Worm (Caenorhabditis elegans) whole organism, L3 larva: ENCODE data around the gene dmd-5.

Experiments
- mdl-1 ChIP-seq: fragments of 150-350 bp; optimal IDR thresholded peaks from 2 replicates; lab custom pipeline; 2014; ENCODE audit warnings: missing biosample characterization, missing genetic modification characterization
- nhr-11 ChIP-seq: fragments of 150-350 bp; optimal IDR thresholded peaks from 2 replicates; lab custom pipeline; 2014; ENCODE audit warnings: missing biosample characterization, missing genetic modification characterization
- nhr-237 ChIP-seq: fragments of 150-350 bp; optimal IDR thresholded peaks from 2 replicates; lab custom pipeline; 2014; ENCODE audit warnings: missing biosample characterization, missing genetic modification characterization
- zag-1 ChIP-seq: fragments of 150-350 bp; optimal IDR thresholded peaks from 2 replicates; lab custom pipeline; 2014; ENCODE audit warnings: missing biosample characterization, missing genetic modification characterization
- ztf-4 ChIP-seq: fragments of 150-350 bp; optimal IDR thresholded peaks from 2 replicates; lab custom pipeline; 2014; ENCODE audit warnings: missing biosample characterization, missing genetic modification characterization

- no peak for TF ChIP-seq nhr-11 (tag; lab: Kevin White, UChicago)
- no peak for TF ChIP-seq mdl-1 (tag; lab: Kevin White, UChicago)
- TF ChIP-seq ztf-4 (tag; lab: Kevin White, UChicago) = no peak
- TF ChIP-seq nhr-237 (tag; lab: Kevin White, UChicago) = no peak
- TF ChIP-seq zag-1 (tag; lab: Kevin White, UChicago) = no peak
Observed at ce11 chrII:5730343-5731083, 43.5 kb downstream of the dmd-5 start, which contains the start of the genes C18A3.7 and C18A3.11.
